Fruit fly (Drosophila melanogaster): ENCODE measurements around the gene Pgam5.

Pgam5 gene

DNA sequence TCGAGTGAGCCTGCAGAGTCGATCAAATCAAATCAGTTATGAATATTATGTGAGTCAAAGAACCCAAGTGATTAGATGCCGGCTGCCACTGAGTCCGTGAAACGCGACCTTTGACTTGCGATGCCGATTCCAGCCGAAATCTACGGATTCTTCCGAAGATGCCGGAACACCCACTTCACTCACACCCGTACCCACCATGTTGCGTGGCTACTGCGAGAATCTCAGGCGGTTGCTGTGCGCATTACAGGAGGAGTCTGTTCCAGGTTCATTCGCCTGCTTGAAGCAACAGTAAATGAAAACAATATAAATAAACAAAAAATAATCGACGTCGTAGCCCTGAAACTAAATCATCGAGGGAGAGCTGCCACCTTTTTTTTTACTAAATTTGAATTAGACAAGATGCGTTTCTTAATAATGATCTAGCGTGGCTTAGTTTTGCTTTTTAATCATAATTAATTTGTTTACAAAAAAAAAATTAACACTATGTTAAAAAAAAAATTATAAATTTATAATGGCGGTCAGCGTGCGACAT lies 28.3 kb upstream of the Pgam5 start, which contains the start of gene Ldaf1 (continued):
- TF ChIP-seq CG13287 (GFP tag; IDR thresholded peaks at IDR 0.05; ENCODE audit: partially characterized antibody) = peak; percentile 23; the same call in 1 of the 2 replicates
- no peak for TF ChIP-seq CG12104 (GFP tag; optimal IDR thresholded peaks at IDR 0.05)
- peak; percentile 22 for TF ChIP-seq CG10543 (GFP tag; optimal IDR thresholded peaks at IDR 0.05)
- TF ChIP-seq CG33557 (GFP tag; optimal IDR thresholded peaks at IDR 0.05) = no peak
- TF ChIP-seq bcd (GFP tag; optimal IDR thresholded peaks at IDR 0.05) = no peak
- TF ChIP-seq scrt (GFP tag; optimal IDR thresholded peaks at IDR 0.05) = peak; percentile 36
- no peak for TF ChIP-seq abd-A (tag; optimal IDR thresholded peaks at IDR 0.05)
- peak in 1 of 2 experiments; percentile 55 for TF ChIP-seq Hr78 (GFP tag; optimal IDR thresholded peaks at IDR 0.05)
- peak; percentile 20 for TF ChIP-seq CG3281 (GFP tag; optimal IDR thresholded peaks at IDR 0.05)
- TF ChIP-seq CG2678 (tag; optimal IDR thresholded peaks at IDR 0.05) = peak; percentile 11
- TF ChIP-seq Fer2 (tag; optimal IDR thresholded peaks at IDR 0.05) = no peak
- TF ChIP-seq Oli (tag; optimal IDR thresholded peaks at IDR 0.05) = no peak
- TF ChIP-seq E2f2 (GFP tag; IDR thresholded peaks at IDR 0.05) = peak; percentile 71
- no peak for TF ChIP-seq slou (GFP tag; optimal IDR thresholded peaks at IDR 0.05)
- TF ChIP-seq CG8290 (GFP tag; optimal IDR thresholded peaks at IDR 0.05) = no peak
- peak in 1 of 2 experiments; percentile 5 for TF ChIP-seq CG8290 (tag; optimal IDR thresholded peaks at IDR 0.05)
- TF ChIP-seq CG10274 (GFP tag; optimal IDR thresholded peaks at IDR 0.05) = no peak
- no peak for TF ChIP-seq Hr3 (GFP tag; optimal IDR thresholded peaks at IDR 0.05)
- peak; percentile 7 for TF ChIP-seq CG2120 (GFP tag; optimal IDR thresholded peaks at IDR 0.05)
- TF ChIP-seq CG12769 (tag; optimal IDR thresholded peaks at IDR 0.05) = no peak
- no peak for TF ChIP-seq ase (GFP tag; IDR thresholded peaks at IDR 0.05)
- peak; percentile 33 for TF ChIP-seq pzg (GFP tag; optimal IDR thresholded peaks at IDR 0.05)
- no peak for TF ChIP-seq CG8944 (GFP tag; optimal IDR thresholded peaks at IDR 0.05)
- no peak for TF ChIP-seq CG14441 (GFP tag; IDR thresholded peaks at IDR 0.05)
- peak; percentile 48 for TF ChIP-seq Dref (GFP tag; IDR thresholded peaks at IDR 0.05)
- peak; percentile 54 for TF ChIP-seq Dp (GFP tag; optimal IDR thresholded peaks at IDR 0.05)
- TF ChIP-seq row (GFP tag; IDR thresholded peaks at IDR 0.05) = peak; percentile 44; the same call in 1 of the 3 replicates
- TF ChIP-seq CG7928 (GFP tag; optimal IDR thresholded peaks at IDR 0.05) = peak; percentile 87
- TF ChIP-seq trem (tag; optimal IDR thresholded peaks at IDR 0.05) = peak; percentile 28
- peak; percentile 6 for TF ChIP-seq zen (tag; optimal IDR thresholded peaks at IDR 0.05)
- TF ChIP-seq dmrt11E (tag; optimal IDR thresholded peaks at IDR 0.05) = no peak
- no peak for TF ChIP-seq NFAT (GFP tag; IDR thresholded peaks at IDR 0.05)
- TF ChIP-seq HmgZ (tag; optimal IDR thresholded peaks at IDR 0.05) = peak; percentile 24
- no peak for TF ChIP-seq dmrt99B (tag; optimal IDR thresholded peaks at IDR 0.05)
- TF ChIP-seq grau (tag; optimal IDR thresholded peaks at IDR 0.05) = peak; percentile 20
- TF ChIP-seq Nf-YB (GFP tag; optimal IDR thresholded peaks at IDR 0.05) = no peak
- TF ChIP-seq CG16779 (GFP tag; IDR thresholded peaks at IDR 0.05) = no peak
- TF ChIP-seq NK7.1 (GFP tag; optimal IDR thresholded peaks at IDR 0.05) = no peak
- TF ChIP-seq CG6175 (GFP tag; IDR thresholded peaks at IDR 0.05) = no peak
- no peak for TF ChIP-seq CG6683 (GFP tag; optimal IDR thresholded peaks at IDR 0.05)
- peak; percentile 22 for TF ChIP-seq CG14710 (tag; optimal IDR thresholded peaks at IDR 0.05)
- TF ChIP-seq CG12659 (GFP tag; optimal IDR thresholded peaks at IDR 0.05) = peak; percentile 28
- TF ChIP-seq tna (GFP tag; IDR thresholded peaks at IDR 0.05; ENCODE audit: partially characterized antibody) = no peak
- TF ChIP-seq nerfin-1 (tag; optimal IDR thresholded peaks at IDR 0.05) = no peak
- no peak for TF ChIP-seq CG6813 (GFP tag; optimal IDR thresholded peaks at IDR 0.05)
- TF ChIP-seq lilli (GFP tag; optimal IDR thresholded peaks at IDR 0.05) = peak; percentile 5
- peak; percentile 65 for TF ChIP-seq MBD-R2 (GFP tag; IDR thresholded peaks at IDR 0.05)
- 0 out of 4 replicates have a peak, but pooled peaks have one; percentile 25 for TF ChIP-seq Dll (GFP tag; IDR thresholded peaks at IDR 0.05; ENCODE audit: partially characterized antibody)
- peak; percentile 40 for TF ChIP-seq stwl (tag; optimal IDR thresholded peaks at IDR 0.05)

Measured in whole organism, embryonic.